Worm (Caenorhabditis elegans) whole organism, L4 larva: Measurements from ENCODE around the gene C25H3.11.

Source experiments
- R02D3.7 ChIP-seq: fragments of 150-350 bp; sonication (generic microtip); optimal IDR thresholded peaks from 3 replicates; lab custom pipeline; 2014; ENCODE audit warnings: missing biosample characterization, missing genetic modification characterization
- egl-27 ChIP-seq: sonication (generic microtip); optimal IDR thresholded peaks from 3 replicates; lab custom pipeline; 2017; ENCODE audit warnings: missing biosample characterization, missing genetic modification reagents, missing genetic modification characterization
- fos-1 ChIP-seq: fragments of 150-350 bp; optimal IDR thresholded peaks from 2 replicates; lab custom pipeline; 2014; ENCODE audit warnings: missing biosample characterization, missing genetic modification characterization
- hlh-30 ChIP-seq: sonication (generic microtip); optimal IDR thresholded peaks from 2 replicates; lab custom pipeline; 2017; ENCODE audit warnings: antibody characterized with exemption, mild to moderate bottlenecking, missing genetic modification characterization, missing compliant biosample characterization; ENCODE audit not compliant: insufficient read depth
- mdl-1 ChIP-seq, 2 experiments: fragments of 150-350 bp in 1 of 2; sonication (generic microtip) in 1 of 2; optimal IDR thresholded peaks; 2 replicates each; lab custom pipeline; 2014 to 2017; ENCODE audit warnings: missing biosample characterization in 2 of 2, missing genetic modification characterization in 2 of 2
- nhr-10 ChIP-seq: fragments of 150-350 bp; optimal IDR thresholded peaks from 2 replicates; lab custom pipeline; 2014; ENCODE audit warnings: missing biosample characterization, missing genetic modification characterization
- pha-4 ChIP-seq, 2 experiments: fragments of 150-350 bp in 1 of 2; fragments of 200-800 bp in 1 of 2; sonication (Bioruptor generic) in 1 of 2; IDR thresholded peaks in 1 of 2; optimal IDR thresholded peaks in 1 of 2; 2 replicates each; pipeline versions ENCODE4 v1.3.6 to Lab custom; 2014 to 2022; ENCODE audit warnings: missing genetic modification characterization in 2 of 2, missing genetic modification reagents in 2 of 2, missing biosample characterization in 1 of 2, missing compliant biosample characterization in 1 of 2
- skn-1 ChIP-seq: fragments of 150-350 bp; optimal IDR thresholded peaks from 2 replicates; lab custom pipeline; 2014; ENCODE audit warnings: missing biosample characterization, missing genetic modification characterization
- unc-130 ChIP-seq: sonication (generic microtip); optimal IDR thresholded peaks from 2 replicates; lab custom pipeline; 2016; ENCODE audit warnings: missing genetic modification reagents, missing genetic modification characterization, missing compliant biosample characterization
- unc-62 ChIP-seq, 3 experiments: fragments of 150-350 bp in 1 of 3; sonication (generic microtip); optimal IDR thresholded peaks in 2 of 3; peaks in 1 of 3; 1 replicate in 1 of 3; 2 replicates in 2 of 3; lab custom pipeline; 2014 to 2017; ENCODE audit warnings: missing biosample characterization in 3 of 3, missing genetic modification characterization in 3 of 3, missing genetic modification reagents in 3 of 3, missing genotype in 1 of 3
- ztf-11 ChIP-seq: fragments of 150-350 bp; optimal IDR thresholded peaks from 2 replicates; lab custom pipeline; 2014; ENCODE audit warnings: missing biosample characterization, missing genetic modification characterization

DNA sequence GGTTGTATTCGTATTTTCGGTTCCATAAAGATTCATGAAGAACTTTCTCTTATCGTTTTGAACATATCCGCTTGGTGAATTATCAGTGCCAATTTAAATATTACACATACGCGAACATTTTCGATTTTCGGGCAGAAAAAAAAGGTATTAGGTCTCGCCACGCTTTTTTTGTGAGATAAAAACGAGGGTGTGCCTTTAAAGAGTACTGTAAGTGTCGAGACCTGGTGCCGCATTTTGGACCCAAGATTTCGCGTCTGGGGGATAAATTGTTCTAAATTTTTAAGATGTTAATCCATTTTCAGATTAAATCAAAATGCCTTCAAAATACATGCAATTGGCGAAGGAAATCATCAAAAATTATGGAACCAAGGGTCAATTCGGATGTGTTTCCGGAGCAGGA is 5.1 kb upstream of the C25H3.11 start, which contains the start of gene C25H3.3:
- TF ChIP-seq nhr-10 (tag; lab: Kevin White, UChicago) (no peak), mdl-1 (tag; optimal IDR thresholded peaks at IDR 0.05; lab: Kevin White, UChicago) (no peak), pha-4 (GFP tag; IDR thresholded peaks at IDR 0.05; lab: Robert Waterston, UW) (no peak), pha-4 (tag; optimal IDR thresholded peaks at IDR 0.05; lab: Kevin White, UChicago) (no peak), fos-1 (tag; lab: Kevin White, UChicago) (no peak), unc-130 (GFP tag; lab: Kevin White, UChicago) (no peak), unc-62 (GFP tag; optimal IDR thresholded peaks at IDR 0.05 in 1 of 2; lab: Kevin White, UChicago) (no peak), unc-62 (tag; optimal IDR thresholded peaks at IDR 0.05; lab: Kevin White, UChicago) (no peak), egl-27 (tag; lab: Kevin White, UChicago) (no peak), R02D3.7 (tag; lab: Kevin White, UChicago) (no peak), ztf-11 (no peak), skn-1 (no peak), hlh-30 (tag; lab: Kevin White, UChicago) (no peak)
